Fruit fly (Drosophila melanogaster): ENCODE results near the gene Pde1c.

Gene Pde1c

DNA sequence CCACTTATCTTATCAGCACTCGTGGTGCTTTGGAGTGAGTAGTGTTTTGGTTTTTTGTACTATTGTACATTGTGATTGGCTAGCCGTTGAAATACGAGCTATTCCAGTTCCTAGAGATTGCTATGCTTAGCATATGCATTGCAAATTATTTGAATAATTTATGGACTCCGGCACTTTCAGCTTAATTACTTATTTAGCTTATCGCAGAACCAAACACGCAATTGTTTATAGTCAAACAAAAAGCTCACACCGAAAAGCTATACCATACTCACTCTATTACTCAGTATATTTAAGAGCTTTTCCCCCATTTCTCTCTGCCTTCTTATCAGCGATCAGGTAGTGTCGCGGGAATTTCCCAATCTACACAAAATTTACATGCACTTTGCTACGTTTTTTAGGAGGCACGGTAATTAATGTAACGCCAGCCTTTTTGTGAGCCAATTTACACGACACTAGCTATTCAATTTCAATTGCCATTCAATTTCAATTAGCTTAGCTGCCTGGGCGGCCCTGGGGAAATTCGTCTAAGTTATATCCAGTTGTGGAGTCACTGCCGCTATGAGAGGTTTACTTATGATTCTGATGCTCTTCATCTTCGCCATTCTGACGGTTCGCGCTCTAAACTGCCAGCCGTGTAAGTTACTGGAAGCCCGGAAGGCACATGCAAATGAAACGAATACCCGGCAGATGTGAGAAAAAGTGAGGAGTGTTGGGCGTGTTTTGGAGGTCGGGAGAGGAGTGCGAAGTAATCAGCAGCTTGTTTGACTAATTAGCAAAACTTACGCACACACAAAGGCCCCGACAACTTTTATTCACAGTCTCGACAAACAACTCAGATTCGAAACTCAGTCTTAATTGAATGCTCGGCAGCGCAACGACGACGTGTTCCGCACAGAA is 85.8 kb downstream of the Pde1c start, which contains the start of the genes CG44008, CG14933, CG46426 and CG42486:
Gene CG44008 (minus strand): TSS at position 155 of the 897 bp plus-strand sequence.
Gene CG14933 (plus strand): TSS at position 538 of the 897 bp plus-strand sequence.
Gene CG46426 (plus strand): TSS at position 538 of the 897 bp plus-strand sequence.
Gene CG42486 (plus strand): TSS at position 847 of the 897 bp plus-strand sequence.
- TF ChIP-seq Rel (GFP tag; optimal IDR thresholded peaks at IDR 0.05) (no peak), Rel (tag; optimal IDR thresholded peaks at IDR 0.05) (peak; percentile 97), Dfd (GFP tag; optimal IDR thresholded peaks at IDR 0.05) (no peak), dl (GFP tag; optimal IDR thresholded peaks at IDR 0.05; ENCODE audit: insufficient read depth in 1 of 2, partially characterized antibody in 2 of 2) (peak; percentile 85 to 94)

- TF ChIP-seq fru (GFP tag; optimal IDR thresholded peaks at IDR 0.05), result no peak
- peak in 1 of 2 experiments; percentile 12 for TF ChIP-seq foxo (GFP tag; optimal IDR thresholded peaks at IDR 0.05)
- no peak for TF ChIP-seq psq (GFP tag; optimal IDR thresholded peaks at IDR 0.05)
- no peak for TF ChIP-seq Hr83 (GFP tag; optimal IDR thresholded peaks at IDR 0.05; ENCODE audit: poor library complexity, severe bottlenecking)
- no peak for TF ChIP-seq GATAd (GFP tag; optimal IDR thresholded peaks at IDR 0.05)
- TF ChIP-seq br (GFP tag; optimal IDR thresholded peaks at IDR 0.05), result no peak
- no peak for TF ChIP-seq Dif (GFP tag; optimal IDR thresholded peaks at IDR 0.05; ENCODE audit: partially characterized antibody)
- peak; percentile 9 for TF ChIP-seq Hnf4 (GFP tag; optimal IDR thresholded peaks at IDR 0.05)
Observed at dm6 chr2L:11841538-11841937, 86.8 kb downstream of the Pde1c start.

DNA sequence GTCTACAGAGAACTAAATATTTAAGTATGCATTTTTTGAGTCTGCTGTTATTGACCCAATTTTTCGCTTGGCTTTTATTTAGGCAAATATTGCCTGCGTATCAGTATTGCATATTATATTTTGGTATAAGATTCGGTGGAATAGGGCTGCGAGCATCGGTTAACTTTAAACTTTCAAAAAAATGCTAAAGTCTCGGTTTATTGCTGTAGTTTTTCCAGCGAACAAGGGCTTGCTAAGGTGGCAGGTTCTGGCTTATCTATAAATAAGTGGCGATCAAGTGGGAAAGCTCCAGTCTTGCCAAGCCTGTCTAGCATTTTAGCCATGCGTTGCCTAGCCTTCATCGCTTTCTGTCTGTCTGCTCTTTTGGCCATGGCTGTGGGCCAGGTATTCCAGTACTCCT is 88.0 kb downstream of the Pde1c start, which contains the start of gene CG31704:
Gene CG31704 (plus strand): TSS at position 301 of the 400 bp plus-strand sequence.
- TF ChIP-seq GATAd (GFP tag; optimal IDR thresholded peaks at IDR 0.05), result no peak
- TF ChIP-seq fru (GFP tag; optimal IDR thresholded peaks at IDR 0.05), result no peak
- TF ChIP-seq Mio (GFP tag; optimal IDR thresholded peaks at IDR 0.05), result no peak
- TF ChIP-seq Vsx2 (GFP tag; optimal IDR thresholded peaks at IDR 0.05; ENCODE audit: partially characterized antibody), result no peak
- no peak for TF ChIP-seq h (GFP tag; optimal IDR thresholded peaks at IDR 0.05)
- no peak for TF ChIP-seq usp (GFP tag; optimal IDR thresholded peaks at IDR 0.05)
- no peak for TF ChIP-seq Hr83 (GFP tag; optimal IDR thresholded peaks at IDR 0.05; ENCODE audit: poor library complexity, severe bottlenecking)
- TF ChIP-seq Hnf4 (GFP tag; optimal IDR thresholded peaks at IDR 0.05), result no peak
- TF ChIP-seq sage (GFP tag; optimal IDR thresholded peaks at IDR 0.05), result no peak
- TF ChIP-seq lola (GFP tag; optimal IDR thresholded peaks at IDR 0.05), result no peak
- TF ChIP-seq Sp1 (GFP tag; optimal IDR thresholded peaks at IDR 0.05), result no peak

DNA sequence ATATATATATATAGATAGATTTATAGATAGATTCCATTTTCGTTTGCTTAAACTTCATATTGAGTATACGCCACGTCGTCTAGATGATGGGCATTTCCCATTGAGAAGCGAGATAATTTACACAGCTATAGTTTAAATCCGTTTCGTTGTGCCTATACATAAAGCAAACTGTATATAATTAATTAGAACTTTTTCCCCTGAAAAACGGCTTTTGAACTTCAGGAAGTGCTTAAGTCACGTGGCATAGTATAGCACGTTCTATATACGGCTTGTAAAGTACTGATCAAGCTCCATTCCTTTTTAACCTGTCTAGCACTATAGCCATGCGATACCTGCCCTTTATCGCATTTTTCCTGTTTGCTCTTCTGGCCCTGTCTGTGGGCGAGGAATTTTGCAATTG is 88.8 kb downstream of the Pde1c start, which contains the start of gene Sfp33A3:
Gene Sfp33A3 (plus strand): TSS at position 301 of the 400 bp plus-strand sequence.
- TF ChIP-seq Vsx2 (GFP tag; optimal IDR thresholded peaks at IDR 0.05; ENCODE audit: partially characterized antibody) (no peak), CG9705 (GFP tag; optimal IDR thresholded peaks at IDR 0.05) (no peak), rgr (GFP tag; optimal IDR thresholded peaks at IDR 0.05) (no peak), OdsH (GFP tag; optimal IDR thresholded peaks at IDR 0.05) (no peak), ey (GFP tag; optimal IDR thresholded peaks at IDR 0.05) (no peak), Abd-B (GFP tag; optimal IDR thresholded peaks at IDR 0.05) (no peak), br (GFP tag; optimal IDR thresholded peaks at IDR 0.05) (no peak), GATAd (GFP tag; optimal IDR thresholded peaks at IDR 0.05) (no peak), foxo (GFP tag; optimal IDR thresholded peaks at IDR 0.05) (no peak), Sp1 (GFP tag; optimal IDR thresholded peaks at IDR 0.05) (no peak), lola (GFP tag; optimal IDR thresholded peaks at IDR 0.05) (no peak), CrebA (GFP tag; optimal IDR thresholded peaks at IDR 0.05; ENCODE audit: borderline replicate concordance) (no peak), Hnf4 (GFP tag; optimal IDR thresholded peaks at IDR 0.05) (no peak), woc (GFP tag; optimal IDR thresholded peaks at IDR 0.05) (no peak), N (GFP tag; optimal IDR thresholded peaks at IDR 0.05) (no peak), usp (GFP tag; optimal IDR thresholded peaks at IDR 0.05) (no peak)

dm6 chr2L:11837413-11837812 is 91.0 kb downstream of the Pde1c start, which contains the start of gene Sfp33A2:
Gene Sfp33A2 (plus strand): TSS chr2L:11837713.
- TF ChIP-seq pan (optimal IDR thresholded peaks at IDR 0.05) (no peak), Abd-B (GFP tag; optimal IDR thresholded peaks at IDR 0.05) (no peak), Mio (GFP tag; optimal IDR thresholded peaks at IDR 0.05) (no peak)
